Fruit fly (Drosophila melanogaster) whole organism, pupa: ENCODE measurements around the gene AOX3.

ENCODE experiments used
- CG10348 ChIP-seq: fragments of 200-800 bp; sonication (Bioruptor generic); IDR thresholded peaks from 2 replicates; pipeline ENCODE4 v1.3.6; 2022; ENCODE audit warnings: missing biosample characterization, missing genetic modification characterization
- CG12605 ChIP-seq: fragments of 200-800 bp; sonication (Bioruptor generic); IDR thresholded peaks from 2 replicates; pipeline ENCODE4 v1.3.6; 2022; ENCODE audit warnings: missing biosample characterization, missing genetic modification characterization
- CG13204 ChIP-seq: fragments of 200-800 bp; sonication (Bioruptor generic); optimal IDR thresholded peaks from 2 replicates; lab custom pipeline; 2018; ENCODE audit warnings: missing biosample characterization, mild to moderate bottlenecking, missing genetic modification characterization, moderate library complexity
- CG14655 ChIP-seq: fragments of 200-800 bp; sonication (Bioruptor generic); optimal IDR thresholded peaks from 3 replicates; lab custom pipeline; 2017; ENCODE audit warnings: mild to moderate bottlenecking, missing biosample characterization, missing genetic modification reagents, missing genetic modification characterization
- CG15710 ChIP-seq: fragments of 200-800 bp; sonication (Bioruptor generic); optimal IDR thresholded peaks from 2 replicates; lab custom pipeline; 2018; ENCODE audit warnings: missing biosample characterization, mild to moderate bottlenecking, missing genetic modification characterization, moderate library complexity
- CG17806 ChIP-seq: fragments of 200-800 bp; sonication (Bioruptor generic); optimal IDR thresholded peaks from 2 replicates; lab custom pipeline; 2018; ENCODE audit warnings: missing biosample characterization, mild to moderate bottlenecking, missing genetic modification characterization, moderate library complexity
- CG32121 ChIP-seq: fragments of 200-800 bp; sonication (Bioruptor generic); IDR thresholded peaks from 2 replicates; pipeline ENCODE4 v1.3.6; 2022; ENCODE audit warnings: missing biosample characterization, missing genetic modification characterization
- CG34367 ChIP-seq: fragments of 200-800 bp; sonication (Bioruptor generic); optimal IDR thresholded peaks from 2 replicates; lab custom pipeline; 2018; ENCODE audit warnings: missing biosample characterization, mild to moderate bottlenecking, missing genetic modification characterization
- CG4496 ChIP-seq: fragments of 200-800 bp; sonication (Bioruptor generic); IDR thresholded peaks from 3 replicates; pipeline ENCODE4 v1.3.6; 2022; ENCODE audit warnings: missing biosample characterization, missing genetic modification characterization
- CG8159 ChIP-seq: fragments of 200-800 bp; sonication (Bioruptor generic); optimal IDR thresholded peaks from 3 replicates; lab custom pipeline; 2018; ENCODE audit warnings: missing biosample characterization, mild to moderate bottlenecking, missing genetic modification characterization, moderate library complexity
- CG8301 ChIP-seq: fragments of 200-800 bp; sonication (Bioruptor generic); optimal IDR thresholded peaks from 2 replicates; lab custom pipeline; 2018; ENCODE audit warnings: missing biosample characterization, mild to moderate bottlenecking, missing genetic modification characterization
- CG9948 ChIP-seq: fragments of 200-800 bp; sonication (Bioruptor generic); optimal IDR thresholded peaks from 2 replicates; lab custom pipeline; 2018; ENCODE audit warnings: missing biosample characterization, mild to moderate bottlenecking, missing genetic modification characterization, moderate library complexity
- D1 ChIP-seq: fragments of 200-800 bp; sonication (Bioruptor generic); optimal IDR thresholded peaks from 2 replicates; lab custom pipeline; 2018; ENCODE audit warnings: missing biosample characterization, mild to moderate bottlenecking, missing genetic modification characterization, moderate library complexity
- EcR ChIP-seq: fragments of 200-800 bp; sonication (Bioruptor generic); optimal IDR thresholded peaks from 3 replicates; lab custom pipeline; 2019; ENCODE audit warnings: missing biosample characterization, missing genetic modification characterization, mild to moderate bottlenecking, moderate library complexity, missing genetic modification reagents
- Ets98B ChIP-seq: fragments of 200-800 bp; sonication (Bioruptor generic); IDR thresholded peaks from 2 replicates; pipeline ENCODE4 v1.3.6; 2022; ENCODE audit warnings: missing biosample characterization, missing genetic modification characterization
- Pif1A ChIP-seq: fragments of 200-800 bp; sonication (Bioruptor generic); optimal IDR thresholded peaks from 3 replicates; lab custom pipeline; 2016; ENCODE audit warnings: missing biosample characterization, missing genetic modification characterization
- Pif1B ChIP-seq: fragments of 200-800 bp; sonication (Bioruptor generic); optimal IDR thresholded peaks from 3 replicates; lab custom pipeline; 2016; ENCODE audit warnings: missing biosample characterization, missing genetic modification characterization
- Snoo ChIP-seq: fragments of 200-800 bp; sonication (Bioruptor generic); optimal IDR thresholded peaks from 3 replicates; lab custom pipeline; 2017; ENCODE audit warnings: missing biosample characterization, mild to moderate bottlenecking, missing genetic modification characterization, inconsistent platforms
- fd96Ca ChIP-seq: fragments of 200-800 bp; sonication (Bioruptor generic); IDR thresholded peaks from 3 replicates; pipeline ENCODE4 v1.3.6; 2022; ENCODE audit warnings: missing biosample characterization, missing genetic modification characterization
- gl ChIP-seq: fragments of 200-800 bp; sonication (Bioruptor generic); optimal IDR thresholded peaks from 2 replicates; lab custom pipeline; 2018; ENCODE audit warnings: missing biosample characterization, mild to moderate bottlenecking, missing genetic modification characterization
- rn ChIP-seq: fragments of 200-800 bp; sonication (Bioruptor generic); IDR thresholded peaks from 2 replicates; pipeline ENCODE4 v1.3.6; 2022; ENCODE audit warnings: missing biosample characterization, missing genetic modification characterization

Gene AOX3

DNA sequence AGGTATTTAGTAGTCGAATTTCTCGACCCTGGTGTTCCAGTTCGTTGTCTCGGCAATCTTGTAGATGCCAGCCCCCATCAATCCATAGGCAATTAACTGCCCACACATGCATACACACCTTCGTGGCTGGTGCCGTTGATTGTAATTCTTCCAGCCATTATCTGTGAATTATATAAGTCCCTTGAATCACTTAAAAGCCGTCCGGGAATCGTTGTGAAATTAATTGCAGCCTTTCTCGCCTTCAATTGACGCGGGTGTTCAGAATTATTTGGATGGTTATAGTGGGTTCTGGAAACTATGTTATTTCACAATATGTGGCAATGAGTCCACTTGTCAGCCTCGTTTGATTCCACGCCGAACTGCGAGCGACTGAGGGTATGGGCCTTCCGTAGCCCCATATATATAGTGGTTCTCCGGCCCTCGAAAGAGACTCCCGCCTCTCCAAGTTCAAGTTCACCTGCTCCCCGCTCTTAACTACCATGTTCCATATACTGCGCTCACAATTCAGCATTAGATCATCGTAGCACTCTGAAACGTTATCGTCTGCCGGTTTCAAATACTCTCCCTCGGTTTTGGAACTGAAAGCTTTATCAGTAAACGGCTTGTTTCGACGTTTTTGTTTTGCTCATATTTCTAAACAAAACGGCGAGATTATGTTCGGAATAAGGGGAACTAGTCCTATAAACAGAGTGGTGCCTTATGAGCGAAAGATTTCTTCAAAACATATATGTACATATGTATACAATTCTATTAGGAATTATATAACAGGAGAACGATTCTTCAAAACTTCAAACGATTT, 10.9 kb downstream of the AOX3 start, which contains the start of gene AOX1:
TSS of gene AOX1 (minus strand) at position 375 of the 799 bp plus-strand sequence.
- TF ChIP-seq Ets98B (no peak), Pif1A (GFP tag; lab: Kevin White, UChicago) (no peak), CG32121 (GFP tag; lab: Robert Waterston, UW) (no peak), CG9948 (tag; lab: Kevin White, UChicago) (no peak), CG8301 (tag; lab: Kevin White, UChicago) (no peak), CG4496 (GFP tag; lab: Robert Waterston, UW) (no peak), Snoo (no peak)

DNA sequence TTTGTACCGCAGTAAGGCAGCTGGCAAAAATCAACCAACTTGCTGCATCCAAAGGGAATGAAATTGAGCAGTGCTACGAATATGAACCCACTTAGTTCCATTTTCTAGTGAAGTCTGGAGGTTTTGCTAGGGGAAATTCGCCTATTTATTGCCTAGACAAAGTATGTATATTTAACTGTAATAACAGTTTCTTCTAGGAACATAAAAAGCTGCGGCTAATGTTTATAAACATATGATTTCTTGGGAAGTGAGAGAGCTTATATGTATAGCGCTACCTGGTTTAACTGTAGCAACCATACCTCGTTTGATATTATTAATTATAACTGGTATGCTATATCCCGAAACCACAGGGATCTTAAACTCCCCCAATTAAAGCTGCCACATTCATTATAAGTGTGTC, 16.6 kb downstream of the AOX3 start, which contains the start of gene CG31296:
TSS of gene CG31296 (minus strand) at position 101 of the 400 bp plus-strand sequence.
- TF ChIP-seq CG12605 (GFP tag; lab: Robert Waterston, UW) (no peak), Snoo (no peak), CG14655 (GFP tag; lab: Kevin White, UChicago) (no peak), EcR (no peak), Pif1A (GFP tag; lab: Kevin White, UChicago) (no peak), gl (tag; lab: Kevin White, UChicago) (no peak), CG32121 (GFP tag; lab: Robert Waterston, UW) (no peak), CG8159 (no peak), CG15710 (no peak), CG13204 (GFP tag; lab: Kevin White, UChicago) (no peak), D1 (no peak), Ets98B (no peak), CG10348 (GFP tag; lab: Robert Waterston, UW) (no peak), CG9948 (tag; lab: Kevin White, UChicago) (no peak), CG8301 (tag; lab: Kevin White, UChicago) (no peak), rn (GFP tag; lab: Robert Waterston, UW) (no peak), Pif1B (no peak), CG34367 (tag; lab: Kevin White, UChicago) (no peak), fd96Ca (GFP tag; lab: Robert Waterston, UW) (no peak)

DNA sequence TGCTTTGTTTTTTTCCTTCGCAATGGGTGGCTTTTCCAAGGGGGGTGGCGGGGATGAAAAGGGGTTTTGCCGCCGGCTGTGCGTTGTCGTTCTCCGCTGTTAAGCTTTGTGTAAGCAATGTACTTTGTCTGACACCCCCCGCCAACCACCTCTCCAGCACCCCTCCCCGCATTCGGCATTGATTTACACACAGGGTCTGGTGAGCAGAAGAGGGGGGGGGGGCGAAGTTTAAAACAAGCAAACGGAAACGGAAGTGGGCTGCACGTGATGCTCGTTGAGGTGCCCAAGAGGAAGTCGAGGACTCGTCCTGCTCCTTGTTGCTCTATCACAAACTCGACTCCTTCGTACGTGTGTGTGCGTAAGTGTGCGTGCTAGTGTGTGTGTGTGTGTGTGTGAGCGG, 30.9 kb downstream of the AOX3 start:
- TF ChIP-seq CG32121 (GFP tag; lab: Robert Waterston, UW) = no peak
- TF ChIP-seq, all 21 proteins: peak for 0

DNA sequence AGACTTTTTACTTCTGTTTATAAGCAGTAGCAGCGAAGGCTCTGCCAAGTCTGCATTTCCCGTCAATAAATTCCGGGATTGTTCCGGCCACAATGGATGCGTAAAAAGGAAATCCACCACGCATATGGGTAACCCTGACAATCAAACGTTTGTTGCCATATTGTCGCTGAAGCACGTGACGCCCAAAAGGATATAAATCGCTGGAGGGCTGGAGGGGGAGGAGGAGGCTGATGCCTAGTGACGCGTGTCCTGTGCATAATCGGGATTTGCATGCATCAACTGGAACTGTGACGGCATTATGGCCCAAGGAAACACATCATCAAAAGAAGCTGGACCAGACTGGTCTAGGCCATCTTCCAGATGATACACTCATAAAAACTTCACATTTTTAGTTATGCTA, 34.8 kb downstream of the AOX3 start:
- TF ChIP-seq rn (GFP tag; lab: Robert Waterston, UW) = no peak

DNA sequence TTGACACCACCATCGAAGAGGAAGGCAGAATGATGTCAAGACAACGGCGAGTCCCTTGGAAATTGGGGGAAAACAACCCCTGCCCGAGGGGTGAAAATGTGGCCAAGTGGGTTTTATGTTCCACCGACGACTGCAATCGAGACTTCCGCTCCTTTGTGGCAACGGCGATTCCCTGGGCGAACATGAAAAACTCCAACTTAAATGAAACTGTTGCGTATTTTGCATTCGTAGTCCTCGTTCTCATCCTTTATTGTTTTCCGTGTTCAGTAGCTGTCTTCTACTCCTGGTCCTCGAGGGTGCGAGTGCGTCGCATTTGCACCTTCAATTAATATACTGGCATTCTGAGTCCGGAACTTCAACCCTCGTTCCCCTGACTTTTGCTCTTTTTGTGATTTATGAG, 35.7 kb downstream of the AOX3 start:
- TF ChIP-seq Pif1B (no peak), CG12605 (GFP tag; lab: Robert Waterston, UW) (no peak), CG32121 (GFP tag; lab: Robert Waterston, UW) (no peak), CG4496 (GFP tag; lab: Robert Waterston, UW) (no peak), Snoo (no peak), D1 (no peak), CG13204 (GFP tag; lab: Kevin White, UChicago) (no peak), EcR (no peak), Pif1A (GFP tag; lab: Kevin White, UChicago) (no peak), CG8301 (tag; lab: Kevin White, UChicago) (no peak), CG10348 (GFP tag; lab: Robert Waterston, UW) (no peak)

DNA sequence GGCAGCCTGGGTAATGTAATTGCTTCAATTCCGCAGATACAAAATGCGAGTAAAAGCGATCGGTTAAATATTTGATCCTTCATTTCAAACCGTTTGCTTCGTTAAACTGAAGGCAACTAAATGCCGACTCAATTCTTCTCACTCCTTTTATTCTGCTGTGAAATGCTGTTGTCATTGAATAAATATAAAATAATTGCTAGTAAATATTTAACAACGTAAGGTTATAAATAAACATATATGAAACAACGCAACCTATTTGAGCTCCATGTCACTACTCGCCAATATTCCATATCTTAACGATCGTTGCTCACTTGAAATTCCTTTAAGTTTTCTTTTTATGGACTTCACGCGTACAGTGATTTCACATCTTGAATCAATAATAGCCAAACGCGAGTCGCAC, 38.2 kb downstream of the AOX3 start, which contains the start of gene CG44013:
TSS of gene CG44013 (minus strand) at position 101 of the 400 bp plus-strand sequence.
- TF ChIP-seq CG4496 (GFP tag; lab: Robert Waterston, UW) = no peak
- no peak for TF ChIP-seq CG8301 (tag; lab: Kevin White, UChicago)
- TF ChIP-seq CG9948 (tag; lab: Kevin White, UChicago) = no peak
- TF ChIP-seq fd96Ca (GFP tag; lab: Robert Waterston, UW) = no peak
- no peak for TF ChIP-seq EcR
- no peak for TF ChIP-seq CG10348 (GFP tag; lab: Robert Waterston, UW)
- TF ChIP-seq CG13204 (GFP tag; lab: Kevin White, UChicago) = no peak
- TF ChIP-seq Snoo = no peak
- TF ChIP-seq CG32121 (GFP tag; lab: Robert Waterston, UW) = no peak
- TF ChIP-seq CG34367 (tag; lab: Kevin White, UChicago) = no peak

DNA sequence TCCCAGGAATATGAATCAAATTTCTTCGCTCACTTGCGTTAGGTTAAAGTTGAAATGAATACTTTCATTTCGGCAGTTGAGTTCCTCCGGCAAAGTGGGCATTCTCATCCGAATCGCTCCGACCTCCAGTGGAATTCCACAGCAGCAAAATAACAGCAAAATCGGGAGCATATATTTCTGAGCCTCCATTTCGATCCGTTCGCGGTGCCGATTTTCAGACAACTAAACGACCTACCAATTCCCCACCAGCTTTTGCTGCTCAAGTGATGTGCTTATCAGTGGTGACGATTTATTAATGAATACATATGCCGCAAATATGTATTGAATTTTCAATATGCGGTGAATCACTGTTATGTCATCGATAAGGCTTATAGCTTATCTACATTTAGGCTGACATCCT, 39.4 kb downstream of the AOX3 start, which contains the start of gene CG44014:
TSS of gene CG44014 (minus strand) at position 256 of the 400 bp plus-strand sequence.
- TF ChIP-seq CG17806 (tag; lab: Kevin White, UChicago) (no peak), gl (tag; lab: Kevin White, UChicago) (no peak)
